Worm (Caenorhabditis elegans): ENCODE data around the gene H20J04.4.

The H20J04.4 gene

ce11 chrII:4316011-4316410 is 12.8 kb upstream of the H20J04.4 start, which contains the start of gene srw-40:
Gene srw-40 (minus strand): TSS chrII:4316111.
- TF ChIP-seq die-1 (tag; optimal IDR thresholded peaks at IDR 0.05): no peak
- TF ChIP-seq mel-28 (tag; optimal IDR thresholded peaks at IDR 0.05; ENCODE audit: borderline replicate concordance): no peak
- no peak for TF ChIP-seq ztf-6 (GFP tag; IDR thresholded peaks at IDR 0.05)
- TF ChIP-seq B0261.1 (tag; optimal IDR thresholded peaks at IDR 0.05): no peak
- no peak for TF ChIP-seq B0035.1 (tag; optimal IDR thresholded peaks at IDR 0.05)
- TF ChIP-seq aptf-2 (GFP tag; conservative IDR thresholded peaks at IDR 0.05): no peak
- TF ChIP-seq ceh-91 (GFP tag; IDR thresholded peaks at IDR 0.05): no peak
- TF ChIP-seq F37B4.10 (GFP tag; IDR thresholded peaks at IDR 0.05): no peak
- TF ChIP-seq sdz-38 (tag; optimal IDR thresholded peaks at IDR 0.05): no peak
- TF ChIP-seq hsf-1 (GFP tag; IDR thresholded peaks at IDR 0.05): no peak
- TF ChIP-seq B0019.2 (GFP tag; conservative IDR thresholded peaks at IDR 0.05): no peak
- no peak for TF ChIP-seq repo-1 (tag; optimal IDR thresholded peaks at IDR 0.05)
- no peak for TF ChIP-seq lsy-27 (tag; optimal IDR thresholded peaks at IDR 0.05; ENCODE audit: borderline replicate concordance, insufficient read depth)
- no peak for TF ChIP-seq tbp1 (GFP tag; optimal IDR thresholded peaks at IDR 0.05)

DNA sequence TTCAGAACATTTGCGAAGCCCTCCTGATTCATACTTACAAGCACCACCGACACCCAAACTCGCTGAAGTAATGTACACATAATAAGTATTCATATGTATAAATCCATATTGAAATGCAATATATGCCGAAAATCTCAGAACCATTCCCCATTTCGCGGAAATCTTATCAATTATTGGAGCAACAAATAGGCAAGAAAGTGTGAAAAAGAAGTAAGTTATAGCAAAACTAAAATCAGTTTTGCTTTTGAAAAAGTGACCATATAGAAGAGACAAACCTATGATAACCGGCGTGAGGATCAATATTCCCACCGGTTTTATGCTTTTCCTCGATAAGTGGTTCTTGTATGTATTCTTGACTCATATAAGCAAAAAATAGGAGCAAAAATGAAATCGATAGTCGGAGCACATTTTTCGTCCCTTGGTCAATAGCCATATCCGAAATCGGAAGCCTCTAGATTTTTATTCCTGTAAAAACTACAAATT is 9.2 kb upstream of the H20J04.4 start, which contains the start of gene Y52E8A.6:
Y52E8A.6 (minus strand) TSS at position 433 of the 483 bp plus-strand sequence.
- TF ChIP-seq mes-4 (tag; optimal IDR thresholded peaks at IDR 0.05) (no peak), tlf-1 (GFP tag; optimal IDR thresholded peaks at IDR 0.05) (no peak)

DNA sequence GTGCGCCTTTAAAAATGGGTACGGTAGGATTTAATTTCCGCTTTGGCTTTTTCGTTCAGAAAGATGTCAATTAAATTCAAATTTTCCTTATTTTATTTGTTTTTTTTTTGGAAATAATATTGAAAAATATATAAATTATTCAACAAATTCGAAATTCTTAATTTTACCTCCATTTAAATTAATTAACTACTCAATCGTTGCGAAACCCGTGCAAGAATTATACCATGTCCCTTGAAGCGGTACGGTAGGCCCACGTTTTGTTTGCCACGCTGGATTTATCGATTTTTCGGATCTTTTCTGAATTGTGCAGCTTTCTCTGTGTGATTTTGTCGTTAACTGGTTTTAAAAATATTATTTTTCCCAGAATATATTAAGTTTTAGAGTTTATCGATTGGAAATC is 8.4 kb upstream of the H20J04.4 start, which contains the start of gene Y52E8A.2:
Y52E8A.2 (plus strand) TSS at position 382 of the 400 bp plus-strand sequence.
- TF ChIP-seq D2030.7 (GFP tag; IDR thresholded peaks at IDR 0.05) (peak; percentile 37; the same call in 1 of the 2 replicates), ceh-91 (GFP tag; IDR thresholded peaks at IDR 0.05) (peak; percentile 47), chd-7 (tag; optimal IDR thresholded peaks at IDR 0.05) (no peak), egl-44 (GFP tag; IDR thresholded peaks at IDR 0.05) (no peak), F57A8.1 (GFP tag; optimal IDR thresholded peaks at IDR 0.05) (no peak), snpc-1.3 (tag; optimal IDR thresholded peaks at IDR 0.05; ENCODE audit: insufficient read depth) (no peak), ceh-27 (GFP tag; optimal IDR thresholded peaks at IDR 0.05) (no peak), F33H1.4 (GFP tag; IDR thresholded peaks at IDR 0.05) (peak; percentile 82), lin-40 (tag; optimal IDR thresholded peaks at IDR 0.05) (no peak), Y53F4B.3 (GFP tag; IDR thresholded peaks at IDR 0.05) (no peak), xnd-1 (tag; optimal IDR thresholded peaks at IDR 0.05) (peak; percentile 66), ztf-26 (tag; optimal IDR thresholded peaks at IDR 0.05) (no peak), dpl-1 (GFP tag; optimal IDR thresholded peaks at IDR 0.05) (no peak), lsl-1 (GFP tag; optimal IDR thresholded peaks at IDR 0.05) (peak; percentile 95), ccch-3 (GFP tag; optimal IDR thresholded peaks at IDR 0.05) (no peak), egrh-3 (GFP tag; IDR thresholded peaks at IDR 0.05) (no peak), madf-6 (GFP tag; IDR thresholded peaks at IDR 0.05) (peak; percentile 73; the same call in 1 of the 2 replicates), madf-8 (GFP tag; conservative IDR thresholded peaks at IDR 0.05) (peak; percentile 73), hlh-12 (tag; optimal IDR thresholded peaks at IDR 0.05) (no peak), hrde-1 (tag; optimal IDR thresholded peaks at IDR 0.05; ENCODE audit: borderline replicate concordance) (no peak), lin-26 (GFP tag; IDR thresholded peaks at IDR 0.05) (no peak)
